Worm (Caenorhabditis elegans) whole organism, early embryonic: ENCODE measurements around the gene B0281.6.

ENCODE experiments used
- B0310.2 ChIP-seq: sonication (generic microtip); optimal IDR thresholded peaks from 2 replicates; lab custom pipeline; 2016; ENCODE audit warnings: mild to moderate bottlenecking, missing genetic modification characterization, missing compliant biosample characterization
- aly-1 ChIP-seq: sonication (generic microtip); optimal IDR thresholded peaks from 2 replicates; lab custom pipeline; 2016; ENCODE audit warnings: missing genetic modification characterization, missing compliant biosample characterization
- ama-1 ChIP-seq: fragments of 150-350 bp; optimal IDR thresholded peaks from 2 replicates; lab custom pipeline; 2014
- ets-7 ChIP-seq: sonication (generic microtip); optimal IDR thresholded peaks from 2 replicates; lab custom pipeline; 2016; ENCODE audit warnings: missing genotype, missing genetic modification characterization, missing compliant biosample characterization
- flt-1 ChIP-seq: fragments of 200-800 bp; sonication (Bioruptor generic); IDR thresholded peaks from 2 replicates; pipeline ENCODE4 v1.3.6; 2022; ENCODE audit warnings: missing genetic modification characterization, missing compliant biosample characterization
- hmbx-1 ChIP-seq: sonication (generic microtip); optimal IDR thresholded peaks from 2 replicates; lab custom pipeline; 2016; ENCODE audit warnings: mild to moderate bottlenecking, missing genetic modification characterization, missing compliant biosample characterization
- hmg-4 ChIP-seq: fragments of 200-800 bp; sonication (Bioruptor generic); optimal IDR thresholded peaks from 2 replicates; lab custom pipeline; 2018; ENCODE audit warnings: mild to moderate bottlenecking, missing genetic modification characterization, missing compliant biosample characterization
- hnd-1 ChIP-seq: sonication (generic microtip); optimal IDR thresholded peaks from 2 replicates; lab custom pipeline; 2016; ENCODE audit warnings: missing genetic modification characterization, missing compliant biosample characterization
- pes-1 ChIP-seq: fragments of 200-800 bp; sonication (Bioruptor generic); IDR thresholded peaks from 2 replicates; pipeline ENCODE4 v1.3.6; 2022; ENCODE audit warnings: missing genetic modification reagents, missing genetic modification characterization, missing compliant biosample characterization
- scrt-1 ChIP-seq: fragments of 200-800 bp; sonication (Bioruptor generic); IDR thresholded peaks from 2 replicates; pipeline ENCODE4 v1.3.6; 2022; ENCODE audit warnings: missing genetic modification characterization, missing compliant biosample characterization
- sea-1 ChIP-seq: fragments of 200-800 bp; sonication (Bioruptor generic); conservative IDR thresholded peaks from 2 replicates; pipeline ENCODE4 v1.3.6; 2022; ENCODE audit warnings: missing genetic modification characterization, missing compliant biosample characterization
- tbx-11 ChIP-seq: fragments of 200-800 bp; sonication (Bioruptor generic); IDR thresholded peaks from 2 replicates; pipeline ENCODE4 v1.3.6; 2022; ENCODE audit warnings: missing genetic modification characterization, missing compliant biosample characterization
- tra-4 ChIP-seq: sonication (generic microtip); optimal IDR thresholded peaks from 2 replicates; lab custom pipeline; 2017; ENCODE audit warnings: missing genetic modification characterization, missing compliant biosample characterization

- no peak for TF ChIP-seq sea-1 (GFP tag; lab: Robert Waterston, UW)
- no peak for TF ChIP-seq B0310.2 (tag; lab: Kevin White, UChicago)
- no peak for TF ChIP-seq flt-1 (GFP tag; lab: Robert Waterston, UW)
- no peak for TF ChIP-seq aly-1
- TF ChIP-seq tra-4 (tag; lab: Kevin White, UChicago): no peak
- no peak for TF ChIP-seq hmg-4 (GFP tag; lab: Kevin White, UChicago)
- no peak for TF ChIP-seq ets-7 (tag; lab: Kevin White, UChicago)
- no peak for TF ChIP-seq ama-1 (lab: Kevin White, UChicago)
- TF ChIP-seq hmbx-1 (tag; lab: Kevin White, UChicago): no peak
- TF ChIP-seq pes-1 (GFP tag; lab: Robert Waterston, UW): no peak
- TF ChIP-seq tbx-11: no peak
- TF ChIP-seq scrt-1 (GFP tag; lab: Robert Waterston, UW): no peak
- TF ChIP-seq hnd-1: no peak
These were observed 39.3 kb upstream of the B0281.6 start, which contains the start of gene enri-1 for ce11 chrII:2341515-2341914.
